Worm (Caenorhabditis elegans): Measurements from ENCODE around the gene K10H10.13.

The K10H10.13 gene

ce11 chrII:14523645-14524223, 12.6 kb upstream of the K10H10.13 start, which contains the start of gene pot-2:
Gene pot-2 (plus strand): TSS chrII:14524173.
- no peak for TF ChIP-seq nhr-12 (tag; optimal IDR thresholded peaks at IDR 0.05)

- no peak for TF ChIP-seq pha-4 (tag; optimal IDR thresholded peaks at IDR 0.05)
- TF ChIP-seq nhr-28 (tag; optimal IDR thresholded peaks at IDR 0.05), result no peak
- no peak for TF ChIP-seq mep-1 (tag; optimal IDR thresholded peaks at IDR 0.05)
- no peak for TF ChIP-seq unc-62 (GFP tag; optimal IDR thresholded peaks at IDR 0.05)
- no peak for TF ChIP-seq elt-3 (tag; optimal IDR thresholded peaks at IDR 0.05)
- TF ChIP-seq ceh-43 (GFP tag; optimal IDR thresholded peaks at IDR 0.05), result no peak
- TF ChIP-seq M03D4.4 (tag; optimal IDR thresholded peaks at IDR 0.05), result no peak
- TF ChIP-seq cnd-1 (tag; optimal IDR thresholded peaks at IDR 0.05), result no peak
- no peak for TF ChIP-seq lin-13 (tag; optimal IDR thresholded peaks at IDR 0.05)
- no peak for TF ChIP-seq snpc-4 (tag; optimal IDR thresholded peaks at IDR 0.05)
- no peak for TF ChIP-seq ham-2 (GFP tag; optimal IDR thresholded peaks at IDR 0.05)
Observed at ce11 chrII:14523070-14523572, 12.0 kb upstream of the K10H10.13 start, which contains the start of gene btb-20. Gene btb-20 (minus strand): TSS chrII:14523522.

DNA sequence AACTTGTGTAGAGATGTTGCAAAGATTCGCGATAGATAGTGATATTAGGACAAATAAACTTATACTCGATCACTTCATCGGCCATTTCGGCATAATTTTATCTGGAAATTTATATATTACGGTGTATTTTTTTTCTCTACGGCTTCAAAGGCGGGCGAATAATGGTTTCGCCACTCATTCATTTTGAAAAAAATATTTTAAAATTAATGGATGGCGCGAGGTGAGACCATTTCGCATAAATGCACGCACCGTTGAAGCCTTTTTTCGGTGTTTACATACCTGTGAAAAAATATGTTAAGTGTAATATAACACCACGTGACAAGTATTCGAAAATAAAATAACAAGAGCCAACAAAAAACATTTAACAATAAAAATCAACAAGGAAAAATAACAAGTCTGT, 10.9 kb upstream of the K10H10.13 start, which contains the start of gene btb-19:
Gene btb-19 (minus strand): TSS at position 101 of the 400 bp plus-strand sequence.
- TF ChIP-seq nhr-12 (tag; optimal IDR thresholded peaks at IDR 0.05) (no peak), sem-2 (GFP tag; optimal IDR thresholded peaks at IDR 0.05) (no peak), tbx-8 (GFP tag; optimal IDR thresholded peaks at IDR 0.05) (no peak), M03D4.4 (tag; optimal IDR thresholded peaks at IDR 0.05) (no peak), mls-2 (tag; optimal IDR thresholded peaks at IDR 0.05) (no peak), unc-62 (GFP tag; optimal IDR thresholded peaks at IDR 0.05) (no peak), flh-1 (GFP tag; optimal IDR thresholded peaks at IDR 0.05) (no peak), nhr-237 (tag; optimal IDR thresholded peaks at IDR 0.05) (no peak)

ce11 chrII:14515017-14515416, 3.9 kb upstream of the K10H10.13 start, which contains the start of gene K10H10.9:
Gene K10H10.9 (minus strand): TSS chrII:14515117.
- no peak for TF ChIP-seq zip-8 (tag; optimal IDR thresholded peaks at IDR 0.05)
- no peak for TF ChIP-seq ceh-83 (GFP tag; optimal IDR thresholded peaks at IDR 0.05)
- TF ChIP-seq sptf-1 (tag; optimal IDR thresholded peaks at IDR 0.05), result no peak
- no peak for TF ChIP-seq nhr-76 (tag; optimal IDR thresholded peaks at IDR 0.05)
- no peak for TF ChIP-seq drap-1 (GFP tag; optimal IDR thresholded peaks at IDR 0.05)
- TF ChIP-seq ceh-39 (tag; optimal IDR thresholded peaks at IDR 0.05), result no peak
- no peak for TF ChIP-seq unc-39 (tag; optimal IDR thresholded peaks at IDR 0.05)
- no peak for TF ChIP-seq elt-1 (tag; optimal IDR thresholded peaks at IDR 0.05; ENCODE audit: borderline replicate concordance, insufficient read depth)

DNA sequence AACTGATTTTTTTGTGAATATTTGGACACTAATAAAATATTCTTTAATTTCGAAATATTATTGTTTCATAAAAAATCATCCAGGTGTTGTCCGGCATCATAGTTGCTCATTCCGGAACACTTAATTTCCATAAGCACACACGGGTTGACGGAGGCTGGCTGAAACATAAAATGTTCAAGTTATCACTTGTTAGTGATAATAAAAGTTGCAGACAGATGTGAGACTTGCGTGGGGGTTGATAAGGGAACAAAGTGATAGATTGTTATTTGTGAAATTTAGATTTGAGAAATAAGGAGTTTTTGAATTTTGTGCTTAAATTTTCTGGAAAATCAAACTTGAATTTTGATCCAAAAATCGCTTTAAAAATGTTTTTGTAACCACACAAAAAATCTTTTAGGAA, 927 bp downstream of the K10H10.13 start:
- TF ChIP-seq nhr-28 (tag; optimal IDR thresholded peaks at IDR 0.05), result no peak
- TF ChIP-seq mls-2 (tag; optimal IDR thresholded peaks at IDR 0.05), result no peak
- TF ChIP-seq ham-2 (GFP tag; optimal IDR thresholded peaks at IDR 0.05), result no peak
- TF ChIP-seq lsy-2 (tag; optimal IDR thresholded peaks at IDR 0.05), result no peak
- no peak for TF ChIP-seq elt-1 (tag; optimal IDR thresholded peaks at IDR 0.05; ENCODE audit: borderline replicate concordance, insufficient read depth)
- no peak for TF ChIP-seq bed-3 (GFP tag; optimal IDR thresholded peaks at IDR 0.05)
- TF ChIP-seq hlh-1 (tag; optimal IDR thresholded peaks at IDR 0.05), result no peak
- no peak for TF ChIP-seq ces-1 (GFP tag; optimal IDR thresholded peaks at IDR 0.05)
- TF ChIP-seq lin-32 (GFP tag; optimal IDR thresholded peaks at IDR 0.05), result no peak

ce11 chrII:14507563-14507962, 3.5 kb downstream of the K10H10.13 start, which contains the start of the genes K10H10.7 and K10H10.10:
Gene K10H10.7 (minus strand): TSS chrII:14507663.
Gene K10H10.10 (plus strand): TSS chrII:14507766.
- TF ChIP-seq nhr-2 (tag; optimal IDR thresholded peaks at IDR 0.05), result no peak
- no peak for TF ChIP-seq mab-5 (tag; optimal IDR thresholded peaks at IDR 0.05)
- TF ChIP-seq tbx-8 (GFP tag; optimal IDR thresholded peaks at IDR 0.05), result no peak
- TF ChIP-seq elt-3 (tag; optimal IDR thresholded peaks at IDR 0.05), result no peak
- no peak for TF ChIP-seq sem-2 (GFP tag; optimal IDR thresholded peaks at IDR 0.05)
- TF ChIP-seq nhr-76 (tag; optimal IDR thresholded peaks at IDR 0.05), result no peak
- TF ChIP-seq unc-39 (tag; optimal IDR thresholded peaks at IDR 0.05), result no peak
- TF ChIP-seq ceh-43 (GFP tag; optimal IDR thresholded peaks at IDR 0.05), result no peak
- TF ChIP-seq nhr-237 (tag; optimal IDR thresholded peaks at IDR 0.05), result no peak
- no peak for TF ChIP-seq zip-8 (tag; optimal IDR thresholded peaks at IDR 0.05)
- TF ChIP-seq lin-13 (tag; optimal IDR thresholded peaks at IDR 0.05), result no peak
- TF ChIP-seq ztf-11 (tag; optimal IDR thresholded peaks at IDR 0.05), result no peak
